Worm (Caenorhabditis elegans): ENCODE results near the gene nlp-51.
A peak's percentile ranks its signal among the peaks of the same experiment; 100 is the strongest.

Gene nlp-51

DNA sequence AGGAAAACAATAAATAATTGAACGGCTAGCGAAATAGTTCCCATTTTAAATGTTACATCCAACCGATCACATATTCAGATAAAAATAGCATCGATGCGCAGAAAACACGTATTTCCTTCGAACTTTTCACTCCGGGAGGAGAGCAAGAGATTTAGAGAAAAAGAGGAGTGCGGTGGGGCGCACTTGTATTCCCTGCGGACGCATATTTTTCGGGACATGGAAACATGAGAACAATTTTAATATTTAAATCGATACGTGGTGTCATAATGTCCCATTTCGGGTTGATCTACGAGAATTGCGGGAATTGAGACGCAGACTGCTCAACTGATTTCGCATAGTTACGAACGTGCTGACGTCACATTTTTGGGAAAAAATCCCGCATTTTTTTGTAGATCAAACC is 26.1 kb downstream of the nlp-51 start, which contains the start of gene C47G2.4:
TSS of gene C47G2.4 (minus strand) at position 174 of the 400 bp plus-strand sequence.
- TF ChIP-seq blmp-1 (tag; optimal IDR thresholded peaks at IDR 0.05) (peak; percentile 69), ztf-11 (tag; optimal IDR thresholded peaks at IDR 0.05) (peak in 1 of 2 experiments; percentile 26), alr-1 (tag; optimal IDR thresholded peaks at IDR 0.05; ENCODE audit: borderline replicate concordance) (no peak), lin-13 (GFP tag; optimal IDR thresholded peaks at IDR 0.05) (no peak), nhr-47 (tag; optimal IDR thresholded peaks at IDR 0.05) (peak; percentile 78), hpl-2 (GFP tag; optimal IDR thresholded peaks at IDR 0.05) (no peak), nhr-28 (tag; optimal IDR thresholded peaks at IDR 0.05) (no peak), zip-4 (GFP tag; optimal IDR thresholded peaks at IDR 0.05) (no peak), aly-2 (tag; optimal IDR thresholded peaks at IDR 0.05) (no peak), skn-1 (tag; optimal IDR thresholded peaks at IDR 0.05) (peak; percentile 50), nhr-237 (tag; optimal IDR thresholded peaks at IDR 0.05) (no peak), Y116A8C.19 (tag; optimal IDR thresholded peaks at IDR 0.05; ENCODE audit: borderline replicate concordance) (no peak), xbp-1 (tag; optimal IDR thresholded peaks at IDR 0.05) (peak; percentile 64), swsn-7 (tag; optimal IDR thresholded peaks at IDR 0.05) (peak; percentile 64), tbx-2 (tag; optimal IDR thresholded peaks at IDR 0.05) (peak; percentile 55), C16A3.4 (tag; optimal IDR thresholded peaks at IDR 0.05) (peak; percentile 77), efl-3 (GFP tag; optimal IDR thresholded peaks at IDR 0.05) (no peak), dsc-1 (tag; optimal IDR thresholded peaks at IDR 0.05) (peak; percentile 43), fkh-10 (GFP tag; optimal IDR thresholded peaks at IDR 0.05) (no peak), nhr-76 (tag; optimal IDR thresholded peaks at IDR 0.05) (no peak), pax-3 (tag; optimal IDR thresholded peaks at IDR 0.05) (no peak), hlh-4 (tag; optimal IDR thresholded peaks at IDR 0.05) (no peak), nhr-90 (tag; optimal IDR thresholded peaks at IDR 0.05; ENCODE audit: poor library complexity) (peak; percentile 64), sox-4 (tag; optimal IDR thresholded peaks at IDR 0.05) (no peak), snu-23 (GFP tag; optimal IDR thresholded peaks at IDR 0.05) (peak; percentile 79), ceh-82 (tag; optimal IDR thresholded peaks at IDR 0.05) (peak; percentile 69 to 83 (median 71)), jun-1 (tag; optimal IDR thresholded peaks at IDR 0.05) (peak; percentile 4), C04F5.9 (tag; optimal IDR thresholded peaks at IDR 0.05) (peak; percentile 32), lsy-2 (tag; optimal IDR thresholded peaks at IDR 0.05) (peak; percentile 77 to 78), hlh-17 (GFP tag; optimal IDR thresholded peaks at IDR 0.05; ENCODE audit: borderline replicate concordance) (no peak), rnt-1 (tag; optimal IDR thresholded peaks at IDR 0.05) (peak; percentile 83), egl-27 (tag; optimal IDR thresholded peaks at IDR 0.05) (no peak), tlp-1 (tag; optimal IDR thresholded peaks at IDR 0.05) (no peak), aha-1 (tag; optimal IDR thresholded peaks at IDR 0.05) (no peak), nhr-84 (tag; optimal IDR thresholded peaks at IDR 0.05) (no peak), fkh-4 (tag; optimal IDR thresholded peaks at IDR 0.05; ENCODE audit: borderline replicate concordance) (no peak), F16B12.6 (tag; optimal IDR thresholded peaks at IDR 0.05) (peak; percentile 65), mab-9 (GFP tag; IDR thresholded peaks at IDR 0.05) (no peak), vab-15 (tag; optimal IDR thresholded peaks at IDR 0.05) (no peak), dpl-1 (GFP tag; optimal IDR thresholded peaks at IDR 0.05) (peak; percentile 64 to 77 (median 71)), nhr-20 (tag; optimal IDR thresholded peaks at IDR 0.05) (peak; percentile 74), pag-3 (tag; optimal IDR thresholded peaks at IDR 0.05; ENCODE audit: borderline replicate concordance, insufficient read depth) (no peak), lir-3 (tag; optimal IDR thresholded peaks at IDR 0.05; ENCODE audit: poor library complexity) (peak; percentile 70), sup-37 (GFP tag; optimal IDR thresholded peaks at IDR 0.05) (no peak), nhr-85 (tag) (peak; percentile 76), ces-1 (GFP tag; optimal IDR thresholded peaks at IDR 0.05) (no peak), ceh-8 (GFP tag; optimal IDR thresholded peaks at IDR 0.05) (no peak), lin-15B (tag; optimal IDR thresholded peaks at IDR 0.05) (peak; percentile 58), egl-13 (tag; optimal IDR thresholded peaks at IDR 0.05) (peak; percentile 11), nhr-11 (tag; optimal IDR thresholded peaks at IDR 0.05) (no peak), elt-3 (tag; optimal IDR thresholded peaks at IDR 0.05) (peak in 1 of 6 experiments; percentile 20), unc-86 (tag; optimal IDR thresholded peaks at IDR 0.05) (peak; percentile 54)
